Worm (Caenorhabditis elegans) whole organism, L1 larva: ENCODE measurements around the gene B0524.3.

Experiments
- C04F5.9 ChIP-seq: sonication (generic microtip); optimal IDR thresholded peaks from 2 replicates; lab custom pipeline; 2016; ENCODE audit warnings: missing genetic modification characterization, missing compliant biosample characterization
- C16A3.4 ChIP-seq: fragments of 150-350 bp; optimal IDR thresholded peaks from 2 replicates; lab custom pipeline; 2014; ENCODE audit warnings: missing biosample characterization, missing genetic modification characterization
- F16B12.6 ChIP-seq: fragments of 150-350 bp; optimal IDR thresholded peaks from 2 replicates; lab custom pipeline; 2014; ENCODE audit warnings: missing biosample characterization, missing genetic modification characterization
- Y116A8C.19 ChIP-seq: sonication (generic microtip); optimal IDR thresholded peaks from 2 replicates; lab custom pipeline; 2016; ENCODE audit warnings: missing compliant biosample characterization, missing genetic modification characterization, borderline replicate concordance
- aha-1 ChIP-seq: fragments of 150-350 bp; optimal IDR thresholded peaks from 2 replicates; lab custom pipeline; 2014; ENCODE audit warnings: missing biosample characterization, missing genetic modification characterization
- ama-1 ChIP-seq: fragments of 150-350 bp; optimal IDR thresholded peaks from 2 replicates; lab custom pipeline; 2014
- ceh-82 ChIP-seq, 3 experiments: fragments of 150-350 bp in 1 of 3; sonication (generic microtip) in 2 of 3; optimal IDR thresholded peaks; 2 replicates each; lab custom pipeline; 2014 to 2017; ENCODE audit warnings: missing biosample characterization in 3 of 3, missing genetic modification characterization in 3 of 3
- ceh-88 ChIP-seq: fragments of 200-800 bp; sonication (Bioruptor generic); IDR thresholded peaks from 2 replicates; pipeline ENCODE4 v1.3.6; 2022; ENCODE audit warnings: missing genetic modification characterization, missing compliant biosample characterization
- ceh-90 ChIP-seq: sonication (generic microtip); optimal IDR thresholded peaks from 2 replicates; lab custom pipeline; 2016; ENCODE audit warnings: missing genetic modification characterization, missing compliant biosample characterization
- ces-1 ChIP-seq: fragments of 150-350 bp; optimal IDR thresholded peaks from 2 replicates; lab custom pipeline; 2014; ENCODE audit warnings: missing biosample characterization, missing genetic modification reagents, missing genetic modification characterization
- dpl-1 ChIP-seq, 3 experiments: fragments of 150-350 bp in 2 of 3; sonication (generic microtip) in 1 of 3; optimal IDR thresholded peaks; 2 replicates each; lab custom pipeline; 2014 to 2017; ENCODE audit warnings: missing biosample characterization in 3 of 3, missing genetic modification characterization in 3 of 3, missing genetic modification reagents in 3 of 3
- efl-1 ChIP-seq, 4 experiments: fragments of 150-350 bp; optimal IDR thresholded peaks in 3 of 4; peaks in 1 of 4; 1 replicate in 1 of 4; 2 replicates in 3 of 4; lab custom pipeline; 2014; ENCODE audit warnings: missing biosample characterization in 2 of 4, missing genetic modification characterization in 2 of 4, missing genetic modification reagents in 2 of 4
- efl-3 ChIP-seq: fragments of 200-800 bp; sonication (Bioruptor generic); optimal IDR thresholded peaks from 2 replicates; lab custom pipeline; 2018; ENCODE audit warnings: mild to moderate bottlenecking, missing genetic modification characterization, missing compliant biosample characterization
- egl-13 ChIP-seq: sonication (generic microtip); optimal IDR thresholded peaks from 2 replicates; lab custom pipeline; 2016; ENCODE audit warnings: missing genotype, missing genetic modification reagents, missing genetic modification characterization, missing compliant biosample characterization
- egl-27 ChIP-seq, 2 experiments: fragments of 150-350 bp in 1 of 2; sonication (generic microtip); optimal IDR thresholded peaks; 3 replicates each; lab custom pipeline; 2017 to 2018; ENCODE audit warnings: missing biosample characterization in 2 of 2, missing genetic modification characterization in 2 of 2, missing genetic modification reagents in 2 of 2
- elt-2 ChIP-seq: sonication (generic microtip); optimal IDR thresholded peaks from 2 replicates; lab custom pipeline; 2016; ENCODE audit warnings: missing genetic modification characterization, mild to moderate bottlenecking, inconsistent platforms, missing compliant biosample characterization, missing genetic modification reagents
- elt-3 ChIP-seq, 6 experiments: fragments of 150-350 bp in 1 of 6; sonication (generic microtip); optimal IDR thresholded peaks; 2 replicates each; lab custom pipeline; 2017 to 2018; ENCODE audit warnings: missing biosample characterization in 6 of 6, missing genetic modification characterization in 6 of 6, inconsistent platforms in 1 of 6
- fkh-10 ChIP-seq: sonication (generic microtip); optimal IDR thresholded peaks from 2 replicates; lab custom pipeline; 2017; ENCODE audit warnings: missing biosample characterization, missing genetic modification reagents, missing genetic modification characterization
- fkh-4 ChIP-seq: sonication (generic microtip); optimal IDR thresholded peaks from 2 replicates; lab custom pipeline; 2016; ENCODE audit warnings: missing compliant biosample characterization, missing genetic modification characterization, borderline replicate concordance
- hlh-4 ChIP-seq: sonication (generic microtip); optimal IDR thresholded peaks from 2 replicates; lab custom pipeline; 2016; ENCODE audit warnings: mild to moderate bottlenecking, missing genetic modification characterization, missing compliant biosample characterization
- hpl-2 ChIP-seq: fragments of 150-350 bp; optimal IDR thresholded peaks from 2 replicates; lab custom pipeline; 2014; ENCODE audit warnings: missing biosample characterization, missing genetic modification reagents, missing genetic modification characterization
- jun-1 ChIP-seq: fragments of 150-350 bp; optimal IDR thresholded peaks from 2 replicates; lab custom pipeline; 2014; ENCODE audit warnings: missing biosample characterization, missing genetic modification reagents, missing genetic modification characterization
- lin-14 ChIP-seq: fragments of 200-800 bp; sonication (Bioruptor generic); optimal IDR thresholded peaks from 2 replicates; lab custom pipeline; 2018; ENCODE audit warnings: mild to moderate bottlenecking, missing genetic modification characterization, moderate library complexity, missing compliant biosample characterization
- lin-15B ChIP-seq: fragments of 150-350 bp; sonication (generic microtip); optimal IDR thresholded peaks from 3 replicates; lab custom pipeline; 2014; ENCODE audit warnings: missing biosample characterization, missing genetic modification characterization
- lin-35 ChIP-seq, 2 experiments: fragments of 150-350 bp; optimal IDR thresholded peaks; 2 replicates each; lab custom pipeline; 2014; ENCODE audit warnings: missing biosample characterization in 2 of 2, missing genetic modification characterization in 2 of 2, missing genetic modification reagents in 2 of 2
- lin-39 ChIP-seq: fragments of 150-350 bp; optimal IDR thresholded peaks from 2 replicates; lab custom pipeline; 2014; ENCODE audit warnings: missing biosample characterization, missing genetic modification reagents, missing genetic modification characterization
- lir-3 ChIP-seq: sonication (generic microtip); optimal IDR thresholded peaks from 2 replicates; lab custom pipeline; 2016; ENCODE audit warnings: mild to moderate bottlenecking, missing genetic modification characterization, moderate library complexity, missing compliant biosample characterization; ENCODE audit not compliant: poor library complexity
- mab-9 ChIP-seq: fragments of 200-800 bp; sonication (Bioruptor generic); IDR thresholded peaks from 2 replicates; pipeline ENCODE4 v1.3.6; 2022; ENCODE audit warnings: missing genetic modification reagents, missing genetic modification characterization, missing compliant biosample characterization
- nhr-19 ChIP-seq: fragments of 200-800 bp; sonication (Bioruptor generic); conservative IDR thresholded peaks from 2 replicates; pipeline ENCODE4 v1.3.6; 2022; ENCODE audit warnings: missing genetic modification characterization, missing compliant biosample characterization
- nhr-20 ChIP-seq: sonication (generic microtip); optimal IDR thresholded peaks from 2 replicates; lab custom pipeline; 2016; ENCODE audit warnings: mild to moderate bottlenecking, missing genetic modification characterization, missing compliant biosample characterization
- nhr-47 ChIP-seq: sonication (generic microtip); optimal IDR thresholded peaks from 2 replicates; lab custom pipeline; 2016; ENCODE audit warnings: mild to moderate bottlenecking, missing genetic modification characterization, moderate library complexity, missing compliant biosample characterization
- nhr-71 ChIP-seq: sonication (generic microtip); optimal IDR thresholded peaks from 2 replicates; lab custom pipeline; 2016; ENCODE audit warnings: mild to moderate bottlenecking, missing genetic modification characterization, moderate library complexity, missing compliant biosample characterization
- nhr-76 ChIP-seq: sonication (generic microtip); optimal IDR thresholded peaks from 2 replicates; lab custom pipeline; 2017; ENCODE audit warnings: missing biosample characterization, missing genetic modification characterization
- nhr-77 ChIP-seq: fragments of 150-350 bp; optimal IDR thresholded peaks from 2 replicates; lab custom pipeline; 2014; ENCODE audit warnings: missing biosample characterization, missing genetic modification characterization
- nhr-84 ChIP-seq: sonication (generic microtip); optimal IDR thresholded peaks from 2 replicates; lab custom pipeline; 2017; ENCODE audit warnings: missing biosample characterization, missing genetic modification characterization
- nhr-85 ChIP-seq: sonication (generic microtip); peaks from one replicate; lab custom pipeline; 2016; ENCODE audit warnings: missing genetic modification characterization, inconsistent platforms, missing compliant biosample characterization
- pqm-1 ChIP-seq: sonication (generic microtip); optimal IDR thresholded peaks from 3 replicates; lab custom pipeline; 2017; ENCODE audit warnings: missing biosample characterization, missing genetic modification characterization
- rnt-1 ChIP-seq: sonication (generic microtip); optimal IDR thresholded peaks from 2 replicates; lab custom pipeline; 2016; ENCODE audit warnings: mild to moderate bottlenecking, missing genetic modification characterization, moderate library complexity, missing compliant biosample characterization
- skn-1 ChIP-seq: fragments of 150-350 bp; optimal IDR thresholded peaks from 2 replicates; lab custom pipeline; 2014; ENCODE audit warnings: missing biosample characterization, missing genetic modification characterization
- sptf-1 ChIP-seq: fragments of 150-350 bp; optimal IDR thresholded peaks from 2 replicates; lab custom pipeline; 2014; ENCODE audit warnings: missing biosample characterization, missing genetic modification characterization
- swsn-7 ChIP-seq: sonication (generic microtip); optimal IDR thresholded peaks from 2 replicates; lab custom pipeline; 2016; ENCODE audit warnings: missing genetic modification characterization, missing compliant biosample characterization
- tlp-1 ChIP-seq: fragments of 150-350 bp; optimal IDR thresholded peaks from 2 replicates; lab custom pipeline; 2014; ENCODE audit warnings: missing biosample characterization, missing genetic modification characterization
- unc-30 ChIP-seq: sonication (generic microtip); optimal IDR thresholded peaks from 2 replicates; lab custom pipeline; 2017; ENCODE audit warnings: missing biosample characterization, missing genetic modification characterization
- unc-86 ChIP-seq: sonication (generic microtip); optimal IDR thresholded peaks from 2 replicates; lab custom pipeline; 2016; ENCODE audit warnings: missing genetic modification characterization, missing compliant biosample characterization
- unc-98 ChIP-seq: fragments of 200-800 bp; sonication (Bioruptor generic); IDR thresholded peaks from 2 replicates; pipeline ENCODE4 v1.3.6; 2022; ENCODE audit warnings: missing genetic modification characterization, missing compliant biosample characterization
- vab-15 ChIP-seq: sonication (generic microtip); optimal IDR thresholded peaks from 2 replicates; lab custom pipeline; 2017; ENCODE audit warnings: missing genotype, mild to moderate bottlenecking, missing genetic modification characterization, missing compliant biosample characterization
- zag-1 ChIP-seq: fragments of 150-350 bp; optimal IDR thresholded peaks from 2 replicates; lab custom pipeline; 2014; ENCODE audit warnings: missing biosample characterization, missing genetic modification characterization

Gene B0524.3

ce11 chrIII:1921136-1921680, 33.8 kb downstream of the B0524.3 start (continued):
- peak; percentile 77 for TF ChIP-seq C04F5.9
- peak; percentile 99 for TF ChIP-seq egl-13 (tag; lab: Kevin White, UChicago)
- TF ChIP-seq lin-39 (tag; lab: Kevin White, UChicago), result peak; percentile 86
- peak; percentile 98 for TF ChIP-seq swsn-7
- TF ChIP-seq fkh-10 (GFP tag; lab: Kevin White, UChicago), result peak; percentile 96
- TF ChIP-seq tlp-1 (tag; lab: Kevin White, UChicago), result no peak
- TF ChIP-seq jun-1 (tag; lab: Kevin White, UChicago), result peak; percentile 96
- peak; percentile 16 for TF ChIP-seq Y116A8C.19
- TF ChIP-seq egl-27 (tag; optimal IDR thresholded peaks at IDR 0.05; lab: Kevin White, UChicago), result peak; percentile 86 to 99
- TF ChIP-seq vab-15 (tag; lab: Kevin White, UChicago), result peak; percentile 94
- TF ChIP-seq ceh-90 (tag; lab: Kevin White, UChicago), result no peak
- TF ChIP-seq unc-30 (tag; lab: Kevin White, UChicago), result no peak
- TF ChIP-seq elt-2 (tag; lab: Kevin White, UChicago), result peak; percentile 86
- TF ChIP-seq nhr-84 (tag; lab: Kevin White, UChicago), result no peak
- peak; percentile 84 for TF ChIP-seq nhr-77 (tag; lab: Kevin White, UChicago)
- peak; percentile 7 for TF ChIP-seq pqm-1
- peak; percentile 100 for TF ChIP-seq nhr-71 (tag; lab: Kevin White, UChicago)
- TF ChIP-seq ceh-82 (tag; optimal IDR thresholded peaks at IDR 0.05; lab: Kevin White, UChicago), result peak; percentile 46 to 81 (median 75)
- peak; percentile 88 for TF ChIP-seq mab-9 (GFP tag; lab: Robert Waterston, UW)
- TF ChIP-seq hpl-2 (GFP tag; lab: Kevin White, UChicago), result peak; percentile 44
- peak; percentile 93 for TF ChIP-seq aha-1 (tag; lab: Kevin White, UChicago)
- TF ChIP-seq efl-3 (GFP tag; lab: Kevin White, UChicago), result peak; percentile 84
- TF ChIP-seq unc-86, result peak; percentile 100
- peak; percentile 93 for TF ChIP-seq zag-1 (tag; lab: Kevin White, UChicago)
- peak; percentile 99 for TF ChIP-seq nhr-47
- TF ChIP-seq nhr-20 (tag; lab: Kevin White, UChicago), result peak; percentile 100
- peak; percentile 82 to 86 for TF ChIP-seq efl-1 (optimal IDR thresholded peaks at IDR 0.05; lab: Kevin White, UChicago)
- TF ChIP-seq efl-1 (GFP tag; optimal IDR thresholded peaks at IDR 0.05 in 1 of 2; lab: Kevin White, UChicago), result peak; percentile 57 to 97
- TF ChIP-seq ama-1 (lab: Kevin White, UChicago), result no peak
- TF ChIP-seq fkh-4 (tag; lab: Kevin White, UChicago), result peak; percentile 86
- TF ChIP-seq nhr-19 (GFP tag; lab: Robert Waterston, UW), result peak; percentile 97
- peak; percentile 97 for TF ChIP-seq ces-1
- peak; percentile 91 for TF ChIP-seq rnt-1 (tag; lab: Kevin White, UChicago)
- TF ChIP-seq F16B12.6, result peak; percentile 37
- peak; percentile 100 for TF ChIP-seq nhr-85 (tag; lab: Kevin White, UChicago)
- peak; percentile 69 to 85 for TF ChIP-seq lin-35 (GFP tag; optimal IDR thresholded peaks at IDR 0.05; lab: Kevin White, UChicago)
- peak in 5 of 6 experiments; percentile 10 to 87 (median 82) for TF ChIP-seq elt-3 (tag; optimal IDR thresholded peaks at IDR 0.05; lab: Kevin White, UChicago)
- TF ChIP-seq C16A3.4 (tag; lab: Kevin White, UChicago), result peak; percentile 63
- no peak for TF ChIP-seq lin-15B (tag; lab: Kevin White, UChicago)
- TF ChIP-seq hlh-4, result no peak
- TF ChIP-seq lin-14, result peak; percentile 100
- peak; percentile 72 for TF ChIP-seq lir-3 (tag; lab: Kevin White, UChicago)
- TF ChIP-seq ceh-88 (GFP tag; lab: Robert Waterston, UW), result peak; percentile 91
- peak; percentile 87 for TF ChIP-seq skn-1 (tag; lab: Kevin White, UChicago)
- peak; percentile 29 for TF ChIP-seq nhr-76 (tag; lab: Kevin White, UChicago)
- TF ChIP-seq dpl-1 (GFP tag; optimal IDR thresholded peaks at IDR 0.05; lab: Kevin White, UChicago), result peak; percentile 53 to 72 (median 68)
- TF ChIP-seq unc-98, result peak; percentile 40; the same call in 1 of the 2 replicates
- no peak for TF ChIP-seq sptf-1 (tag; lab: Kevin White, UChicago)
